Fruit fly (Drosophila melanogaster) whole organism, pupa: Measurements from ENCODE around the gene CG14947.
A peak's percentile ranks its signal among the peaks of the same experiment; 100 is the strongest.

Experiments
- CG10348 ChIP-seq: fragments of 200-800 bp; sonication (Bioruptor generic); IDR thresholded peaks from 2 replicates; pipeline ENCODE4 v1.3.6; 2022; ENCODE audit warnings: missing biosample characterization, missing genetic modification characterization
- CG12605 ChIP-seq: fragments of 200-800 bp; sonication (Bioruptor generic); IDR thresholded peaks from 2 replicates; pipeline ENCODE4 v1.3.6; 2022; ENCODE audit warnings: missing biosample characterization, missing genetic modification characterization
- CG13204 ChIP-seq: fragments of 200-800 bp; sonication (Bioruptor generic); optimal IDR thresholded peaks from 2 replicates; lab custom pipeline; 2018; ENCODE audit warnings: missing biosample characterization, mild to moderate bottlenecking, missing genetic modification characterization, moderate library complexity
- CG14655 ChIP-seq: fragments of 200-800 bp; sonication (Bioruptor generic); optimal IDR thresholded peaks from 3 replicates; lab custom pipeline; 2017; ENCODE audit warnings: mild to moderate bottlenecking, missing biosample characterization, missing genetic modification reagents, missing genetic modification characterization
- CG15710 ChIP-seq: fragments of 200-800 bp; sonication (Bioruptor generic); optimal IDR thresholded peaks from 2 replicates; lab custom pipeline; 2018; ENCODE audit warnings: missing biosample characterization, mild to moderate bottlenecking, missing genetic modification characterization, moderate library complexity
- CG17806 ChIP-seq: fragments of 200-800 bp; sonication (Bioruptor generic); optimal IDR thresholded peaks from 2 replicates; lab custom pipeline; 2018; ENCODE audit warnings: missing biosample characterization, mild to moderate bottlenecking, missing genetic modification characterization, moderate library complexity
- CG32121 ChIP-seq: fragments of 200-800 bp; sonication (Bioruptor generic); IDR thresholded peaks from 2 replicates; pipeline ENCODE4 v1.3.6; 2022; ENCODE audit warnings: missing biosample characterization, missing genetic modification characterization
- CG34367 ChIP-seq: fragments of 200-800 bp; sonication (Bioruptor generic); optimal IDR thresholded peaks from 2 replicates; lab custom pipeline; 2018; ENCODE audit warnings: missing biosample characterization, mild to moderate bottlenecking, missing genetic modification characterization
- CG4496 ChIP-seq: fragments of 200-800 bp; sonication (Bioruptor generic); IDR thresholded peaks from 3 replicates; pipeline ENCODE4 v1.3.6; 2022; ENCODE audit warnings: missing biosample characterization, missing genetic modification characterization
- CG8159 ChIP-seq: fragments of 200-800 bp; sonication (Bioruptor generic); optimal IDR thresholded peaks from 3 replicates; lab custom pipeline; 2018; ENCODE audit warnings: missing biosample characterization, mild to moderate bottlenecking, missing genetic modification characterization, moderate library complexity
- CG8301 ChIP-seq: fragments of 200-800 bp; sonication (Bioruptor generic); optimal IDR thresholded peaks from 2 replicates; lab custom pipeline; 2018; ENCODE audit warnings: missing biosample characterization, mild to moderate bottlenecking, missing genetic modification characterization
- CG9948 ChIP-seq: fragments of 200-800 bp; sonication (Bioruptor generic); optimal IDR thresholded peaks from 2 replicates; lab custom pipeline; 2018; ENCODE audit warnings: missing biosample characterization, mild to moderate bottlenecking, missing genetic modification characterization, moderate library complexity
- D1 ChIP-seq: fragments of 200-800 bp; sonication (Bioruptor generic); optimal IDR thresholded peaks from 2 replicates; lab custom pipeline; 2018; ENCODE audit warnings: missing biosample characterization, mild to moderate bottlenecking, missing genetic modification characterization, moderate library complexity
- EcR ChIP-seq: fragments of 200-800 bp; sonication (Bioruptor generic); optimal IDR thresholded peaks from 3 replicates; lab custom pipeline; 2019; ENCODE audit warnings: missing biosample characterization, missing genetic modification characterization, mild to moderate bottlenecking, moderate library complexity, missing genetic modification reagents
- Ets98B ChIP-seq: fragments of 200-800 bp; sonication (Bioruptor generic); IDR thresholded peaks from 2 replicates; pipeline ENCODE4 v1.3.6; 2022; ENCODE audit warnings: missing biosample characterization, missing genetic modification characterization
- Pif1A ChIP-seq: fragments of 200-800 bp; sonication (Bioruptor generic); optimal IDR thresholded peaks from 3 replicates; lab custom pipeline; 2016; ENCODE audit warnings: missing biosample characterization, missing genetic modification characterization
- Pif1B ChIP-seq: fragments of 200-800 bp; sonication (Bioruptor generic); optimal IDR thresholded peaks from 3 replicates; lab custom pipeline; 2016; ENCODE audit warnings: missing biosample characterization, missing genetic modification characterization
- Snoo ChIP-seq: fragments of 200-800 bp; sonication (Bioruptor generic); optimal IDR thresholded peaks from 3 replicates; lab custom pipeline; 2017; ENCODE audit warnings: missing biosample characterization, mild to moderate bottlenecking, missing genetic modification characterization, inconsistent platforms
- fd96Ca ChIP-seq: fragments of 200-800 bp; sonication (Bioruptor generic); IDR thresholded peaks from 3 replicates; pipeline ENCODE4 v1.3.6; 2022; ENCODE audit warnings: missing biosample characterization, missing genetic modification characterization
- gl ChIP-seq: fragments of 200-800 bp; sonication (Bioruptor generic); optimal IDR thresholded peaks from 2 replicates; lab custom pipeline; 2018; ENCODE audit warnings: missing biosample characterization, mild to moderate bottlenecking, missing genetic modification characterization
- rn ChIP-seq: fragments of 200-800 bp; sonication (Bioruptor generic); IDR thresholded peaks from 2 replicates; pipeline ENCODE4 v1.3.6; 2022; ENCODE audit warnings: missing biosample characterization, missing genetic modification characterization

The CG14947 gene

DNA sequence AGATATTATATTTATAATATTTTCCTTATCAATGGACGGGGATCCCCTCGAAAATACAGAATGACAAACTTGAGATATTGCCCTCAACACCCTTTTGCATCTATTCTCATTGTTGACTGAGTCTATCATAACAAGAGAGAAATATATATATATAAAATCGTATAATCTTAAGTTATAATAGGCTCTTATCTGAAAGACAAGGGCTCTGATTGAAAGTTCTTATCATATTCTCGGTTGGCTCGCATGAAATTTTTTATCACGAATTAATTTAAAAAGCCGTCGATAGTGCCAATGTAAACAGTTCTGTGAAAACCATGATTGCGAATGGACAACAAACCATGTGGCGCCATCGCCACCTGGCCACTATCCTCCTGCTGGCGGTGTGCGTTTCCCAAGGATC lies 34.9 kb downstream of the CG14947 start, which contains the start of gene Phae2:
Gene Phae2, plus strand, starts transcription at position 301 of the 400 bp plus-strand sequence.
- TF ChIP-seq EcR (GFP tag; lab: Kevin White, UChicago) (no peak), CG13204 (GFP tag; lab: Kevin White, UChicago) (no peak), D1 (tag; lab: Kevin White, UChicago) (no peak), CG14655 (no peak), CG10348 (GFP tag; lab: Robert Waterston, UW) (no peak), CG8301 (tag; lab: Kevin White, UChicago) (no peak)

DNA sequence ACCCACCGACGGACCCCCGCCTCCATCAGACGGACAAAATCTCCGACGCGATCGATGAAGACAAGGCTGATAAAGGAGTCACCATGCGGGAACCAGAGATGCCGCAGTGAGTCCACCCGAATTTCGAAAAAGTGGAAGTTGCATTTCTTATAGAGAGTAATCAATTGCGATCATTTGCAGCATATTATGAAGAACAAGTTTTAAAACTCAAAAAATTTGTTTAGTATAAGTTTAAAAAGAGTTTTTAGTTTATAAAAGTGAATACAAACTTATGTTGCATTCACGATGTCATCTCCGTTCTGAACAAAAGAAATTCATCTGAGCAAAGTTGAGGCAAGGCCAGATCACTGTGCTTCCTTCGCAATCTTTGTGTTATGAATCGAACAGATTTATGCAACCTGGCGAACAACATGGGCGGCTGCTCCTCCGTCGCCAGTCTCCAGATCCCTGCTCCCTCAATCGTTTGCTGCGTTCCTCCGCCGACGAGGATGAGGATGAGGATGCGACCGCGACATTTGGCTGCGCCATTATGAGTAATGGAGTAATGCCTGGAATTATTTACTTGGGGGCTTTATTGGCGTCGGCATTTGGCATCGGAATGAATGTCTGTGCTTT lies 37.1 kb downstream of the CG14947 start:
- no peak for TF ChIP-seq CG32121 (GFP tag; lab: Robert Waterston, UW)
- peak; percentile 28 for TF ChIP-seq CG8159 (tag; lab: Kevin White, UChicago)
- no peak for TF ChIP-seq Ets98B
- no peak for TF ChIP-seq rn (GFP tag; lab: Robert Waterston, UW)
- no peak for TF ChIP-seq fd96Ca (GFP tag; lab: Robert Waterston, UW)
- TF ChIP-seq CG9948 (tag; lab: Kevin White, UChicago): no peak
- no peak for TF ChIP-seq CG12605 (GFP tag; lab: Robert Waterston, UW)
- TF ChIP-seq CG4496: no peak
- no peak for TF ChIP-seq gl
- TF ChIP-seq CG8301 (tag; lab: Kevin White, UChicago): no peak
- TF ChIP-seq CG15710 (tag; lab: Kevin White, UChicago): no peak
- peak; percentile 26 for TF ChIP-seq Snoo (tag; lab: Kevin White, UChicago)
- no peak for TF ChIP-seq CG13204 (GFP tag; lab: Kevin White, UChicago)
- no peak for TF ChIP-seq EcR (GFP tag; lab: Kevin White, UChicago)

DNA sequence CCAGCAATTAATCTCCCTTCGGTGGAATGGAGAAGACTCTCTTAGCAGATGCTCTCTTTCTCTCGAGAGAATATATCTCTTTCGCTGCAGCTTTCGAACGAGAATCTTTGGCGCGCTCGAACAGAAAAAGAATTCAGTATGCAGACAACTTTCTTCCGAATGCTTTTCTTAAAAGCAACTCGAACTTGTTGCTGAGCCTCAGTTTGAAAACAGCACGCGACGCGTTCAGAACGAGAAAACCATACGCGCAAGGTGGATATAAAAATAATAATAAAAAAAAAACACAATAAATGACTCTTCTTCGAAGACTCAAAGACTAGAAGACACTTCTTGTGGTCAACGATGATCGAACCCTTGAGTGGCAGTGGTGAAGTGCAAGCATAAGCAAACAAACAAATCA lies 38.3 kb downstream of the CG14947 start, which contains the start of gene CG17211:
Gene CG17211, plus strand, starts transcription at position 202 of the 400 bp plus-strand sequence.
- TF ChIP-seq Ets98B: no peak
- no peak for TF ChIP-seq Pif1A (GFP tag; lab: Kevin White, UChicago)
- TF ChIP-seq CG13204 (GFP tag; lab: Kevin White, UChicago): no peak
- no peak for TF ChIP-seq D1 (tag; lab: Kevin White, UChicago)
- no peak for TF ChIP-seq CG8159 (tag; lab: Kevin White, UChicago)
- TF ChIP-seq CG15710 (tag; lab: Kevin White, UChicago): no peak
- no peak for TF ChIP-seq CG12605 (GFP tag; lab: Robert Waterston, UW)

DNA sequence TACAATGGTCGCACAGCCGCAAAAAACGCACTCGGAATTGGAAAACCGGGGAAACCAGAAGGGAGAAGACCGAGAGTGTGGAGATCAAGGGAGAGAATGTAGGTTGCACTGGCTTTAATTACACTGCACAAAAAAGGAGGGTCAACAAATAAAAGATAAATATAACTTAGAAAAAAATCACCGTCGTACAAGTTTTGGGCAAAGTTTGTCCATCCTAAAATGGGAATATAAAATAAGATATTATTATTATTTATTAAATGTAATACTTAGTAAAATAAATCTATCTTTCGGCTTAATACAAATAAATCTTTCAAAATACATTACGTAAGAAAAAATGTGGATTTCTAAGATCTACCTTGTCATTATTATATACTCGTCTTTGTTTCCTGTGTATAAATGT lies 39.9 kb downstream of the CG14947 start:
- TF ChIP-seq CG10348 (GFP tag; lab: Robert Waterston, UW) (no peak), rn (GFP tag; lab: Robert Waterston, UW) (no peak), CG8301 (tag; lab: Kevin White, UChicago) (peak; percentile 23), CG15710 (tag; lab: Kevin White, UChicago) (no peak), Pif1B (no peak), fd96Ca (GFP tag; lab: Robert Waterston, UW) (no peak), CG4496 (no peak), CG32121 (GFP tag; lab: Robert Waterston, UW) (no peak), Pif1A (GFP tag; lab: Kevin White, UChicago) (no peak), D1 (tag; lab: Kevin White, UChicago) (no peak), EcR (GFP tag; lab: Kevin White, UChicago) (no peak), CG14655 (peak; percentile 53)

DNA sequence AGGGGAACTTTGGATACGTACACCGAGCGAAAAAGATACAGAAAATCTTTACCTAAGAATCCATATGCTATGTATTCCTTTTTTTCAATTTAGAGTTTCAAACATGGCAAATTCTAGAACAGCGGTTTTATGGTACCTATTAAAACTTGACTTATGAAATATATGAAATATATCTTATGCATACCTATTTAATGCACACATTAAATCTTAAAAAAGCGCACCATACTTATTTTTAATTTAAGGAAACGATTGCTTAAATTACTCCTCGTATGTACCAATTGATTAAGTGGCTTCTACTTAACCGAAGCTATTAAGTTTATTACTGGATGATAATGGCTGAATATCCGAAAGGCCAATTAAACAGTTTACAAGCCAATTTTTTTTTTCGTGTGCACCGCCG lies 44.1 kb downstream of the CG14947 start:
- TF ChIP-seq CG32121 (GFP tag; lab: Robert Waterston, UW) (no peak), CG17806 (no peak), EcR (GFP tag; lab: Kevin White, UChicago) (no peak), CG34367 (tag; lab: Kevin White, UChicago) (no peak), CG12605 (GFP tag; lab: Robert Waterston, UW) (no peak), Pif1A (GFP tag; lab: Kevin White, UChicago) (no peak), fd96Ca (GFP tag; lab: Robert Waterston, UW) (no peak), gl (no peak), Ets98B (no peak), CG9948 (tag; lab: Kevin White, UChicago) (peak; percentile 24), D1 (tag; lab: Kevin White, UChicago) (no peak), Pif1B (no peak), Snoo (tag; lab: Kevin White, UChicago) (no peak), CG8301 (tag; lab: Kevin White, UChicago) (peak; percentile 36), CG15710 (tag; lab: Kevin White, UChicago) (no peak), CG14655 (peak; percentile 69), CG10348 (GFP tag; lab: Robert Waterston, UW) (no peak), rn (GFP tag; lab: Robert Waterston, UW) (no peak), CG4496 (no peak), CG13204 (GFP tag; lab: Kevin White, UChicago) (no peak), CG8159 (tag; lab: Kevin White, UChicago) (peak; percentile 37)
